Worm (Caenorhabditis elegans) whole organism, mixed stage, embryonic: Measurements from ENCODE around the gene F49F1.5.

Experiments used
- bed-3 ChIP-seq: fragments of 200-800 bp; sonication (Bioruptor generic); optimal IDR thresholded peaks from 3 replicates; lab custom pipeline; 2018; ENCODE audit warnings: mild to moderate bottlenecking, missing genetic modification characterization, moderate library complexity, missing compliant biosample characterization
- blmp-1 ChIP-seq: fragments of 150-350 bp; optimal IDR thresholded peaks from 2 replicates; lab custom pipeline; 2014; ENCODE audit warnings: missing biosample characterization, missing genetic modification characterization
- ceh-39 ChIP-seq: fragments of 150-350 bp; optimal IDR thresholded peaks from 2 replicates; lab custom pipeline; 2014; ENCODE audit warnings: missing biosample characterization, missing genetic modification characterization
- ces-1 ChIP-seq: fragments of 150-350 bp; optimal IDR thresholded peaks from 2 replicates; lab custom pipeline; 2014; ENCODE audit warnings: missing biosample characterization, missing genetic modification reagents, missing genetic modification characterization
- elt-1 ChIP-seq: sonication (generic microtip); optimal IDR thresholded peaks from 2 replicates; lab custom pipeline; 2017; ENCODE audit warnings: missing genetic modification characterization, mild to moderate bottlenecking, missing compliant biosample characterization, antibody characterized with exemption, moderate library complexity, borderline replicate concordance; ENCODE audit not compliant: insufficient read depth
- mep-1 ChIP-seq: fragments of 150-350 bp; optimal IDR thresholded peaks from 2 replicates; lab custom pipeline; 2017; ENCODE audit warnings: missing biosample characterization, missing genetic modification reagents, missing genetic modification characterization, inconsistent platforms
- mls-2 ChIP-seq: sonication (generic microtip); optimal IDR thresholded peaks from 2 replicates; lab custom pipeline; 2016; ENCODE audit warnings: mild to moderate bottlenecking, missing genetic modification characterization, moderate library complexity, missing compliant biosample characterization
- nhr-237 ChIP-seq: fragments of 150-350 bp; optimal IDR thresholded peaks from 2 replicates; lab custom pipeline; 2014; ENCODE audit warnings: missing biosample characterization, missing genetic modification characterization
- nhr-76 ChIP-seq: sonication (generic microtip); optimal IDR thresholded peaks from 2 replicates; lab custom pipeline; 2017; ENCODE audit warnings: missing biosample characterization, missing genetic modification characterization
- pha-4 ChIP-seq: fragments of 150-350 bp; optimal IDR thresholded peaks from 2 replicates; lab custom pipeline; 2018; ENCODE audit warnings: missing biosample characterization, missing genetic modification reagents, missing genetic modification characterization
- snpc-4 ChIP-seq: fragments of 150-350 bp; optimal IDR thresholded peaks from 2 replicates; lab custom pipeline; 2014; ENCODE audit warnings: missing biosample characterization, missing genetic modification characterization
- unc-120 ChIP-seq: sonication (generic microtip); optimal IDR thresholded peaks from 2 replicates; lab custom pipeline; 2017; ENCODE audit warnings: missing genetic modification characterization, missing compliant biosample characterization; ENCODE audit not compliant: poor library complexity, severe bottlenecking
- unc-62 ChIP-seq: fragments of 150-350 bp; optimal IDR thresholded peaks from 2 replicates; lab custom pipeline; 2014; ENCODE audit warnings: missing biosample characterization, missing genetic modification reagents, missing genetic modification characterization
- zip-8 ChIP-seq: fragments of 150-350 bp; optimal IDR thresholded peaks from 2 replicates; lab custom pipeline; 2014; ENCODE audit warnings: missing biosample characterization, missing genetic modification characterization

DNA sequence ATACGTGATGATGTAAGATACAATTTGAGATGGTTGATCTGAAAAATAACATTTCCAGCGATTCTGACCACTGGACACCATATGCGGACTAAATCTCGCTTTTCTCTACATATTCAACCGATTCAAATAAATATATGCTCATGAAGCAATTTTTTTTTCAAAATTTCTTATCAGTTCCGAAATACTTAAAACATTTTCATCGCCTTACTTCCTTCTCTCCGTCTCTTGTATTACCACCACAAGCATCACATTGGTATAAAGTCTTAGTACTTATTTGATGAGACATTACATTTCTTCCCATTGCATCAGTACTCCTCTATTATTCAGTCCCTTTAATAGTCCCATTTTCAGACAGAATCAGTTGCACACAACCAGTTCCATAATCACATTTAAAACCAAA, 34.4 kb upstream of the F49F1.5 start, which contains the start of gene K08D10.14:
- TF ChIP-seq elt-1 (tag; lab: Kevin White, UChicago) = no peak
- TF ChIP-seq blmp-1 = no peak
- no peak for TF ChIP-seq pha-4 (tag; lab: Kevin White, UChicago)
- TF ChIP-seq ces-1 (GFP tag; lab: Kevin White, UChicago) = no peak
- TF ChIP-seq snpc-4 (tag; lab: Kevin White, UChicago) = no peak
- no peak for TF ChIP-seq unc-120
- no peak for TF ChIP-seq mls-2
- no peak for TF ChIP-seq nhr-237 (tag; lab: Kevin White, UChicago)
- TF ChIP-seq bed-3 (GFP tag; lab: Kevin White, UChicago) = no peak
- TF ChIP-seq nhr-76 = no peak
- no peak for TF ChIP-seq ceh-39
- no peak for TF ChIP-seq zip-8 (tag; lab: Kevin White, UChicago)
- TF ChIP-seq unc-62 (GFP tag; lab: Kevin White, UChicago) = no peak
- no peak for TF ChIP-seq mep-1 (tag; lab: Kevin White, UChicago)
